Fruit fly (Drosophila melanogaster) whole organism, wandering third instar larva: Measurements from ENCODE around the gene crb.

ENCODE experiments used
- CrebA ChIP-seq: fragments of 200-800 bp; sonication (Bioruptor generic); optimal IDR thresholded peaks from 2 replicates; lab custom pipeline; 2016; ENCODE audit warnings: missing biosample characterization, mild to moderate bottlenecking, missing genetic modification characterization, borderline replicate concordance
- h ChIP-seq: fragments of 200-800 bp; sonication (Bioruptor generic); optimal IDR thresholded peaks from 3 replicates; lab custom pipeline; 2016; ENCODE audit warnings: missing biosample characterization, mild to moderate bottlenecking, missing genetic modification characterization
- jim ChIP-seq: fragments of 175-275, 200-325 bp; sonication (Bioruptor generic); optimal IDR thresholded peaks from 2 replicates; lab custom pipeline; 2016; ENCODE audit warnings: missing biosample characterization, mild to moderate bottlenecking, missing genetic modification characterization

- peak; percentile 17 for TF ChIP-seq h (GFP tag; lab: Kevin White, UChicago)
- TF ChIP-seq CrebA = no peak
- TF ChIP-seq jim (GFP tag; lab: Kevin White, UChicago) = no peak
Measured at dm6 chr3R:24263588-24264413, 31.1 kb upstream of the crb start.
